Worm (Caenorhabditis elegans) whole organism, L4/young adult: Measurements from ENCODE around the gene skr-20.

Source experiments
- W03F9.2 ChIP-seq: fragments of 150-350 bp; optimal IDR thresholded peaks from 2 replicates; lab custom pipeline; 2014; ENCODE audit warnings: missing biosample characterization, missing genetic modification characterization
- dao-5 ChIP-seq: sonication (generic microtip); optimal IDR thresholded peaks from 2 replicates; lab custom pipeline; 2016; ENCODE audit warnings: missing genotype, missing genetic modification characterization, moderate library complexity, missing compliant biosample characterization
- him-1 ChIP-seq: sonication (generic microtip); optimal IDR thresholded peaks from 2 replicates; lab custom pipeline; 2016; ENCODE audit warnings: missing genotype, missing genetic modification reagents, missing genetic modification characterization, missing compliant biosample characterization

skr-20 gene

ce11 chrX:13210478-13210877 lies 12.9 kb downstream of the skr-20 start:
- TF ChIP-seq him-1 (tag; lab: Kevin White, UChicago) = peak; percentile 83
- TF ChIP-seq W03F9.2 (tag; lab: Kevin White, UChicago) = no peak
- TF ChIP-seq dao-5 = no peak

- TF ChIP-seq him-1 (tag; lab: Kevin White, UChicago) = no peak
- no peak for TF ChIP-seq W03F9.2 (tag; lab: Kevin White, UChicago)
- TF ChIP-seq dao-5 = no peak
Measured at ce11 chrX:13209026-13209425, 14.3 kb downstream of the skr-20 start.

- TF ChIP-seq dao-5 (no peak), him-1 (tag; lab: Kevin White, UChicago) (no peak), W03F9.2 (tag; lab: Kevin White, UChicago) (no peak)
Measured at ce11 chrX:13206911-13207310, 16.4 kb downstream of the skr-20 start.

- TF ChIP-seq him-1 (tag; lab: Kevin White, UChicago) (no peak), W03F9.2 (tag; lab: Kevin White, UChicago) (no peak), dao-5 (no peak)
Measured at ce11 chrX:13206011-13206410, 17.3 kb downstream of the skr-20 start.

- TF ChIP-seq dao-5 (no peak), him-1 (tag; lab: Kevin White, UChicago) (no peak), W03F9.2 (tag; lab: Kevin White, UChicago) (no peak)
Measured at ce11 chrX:13202312-13202711, 21.0 kb downstream of the skr-20 start.

- TF ChIP-seq dao-5 (no peak), W03F9.2 (tag; lab: Kevin White, UChicago) (no peak)
Measured at ce11 chrX:13201401-13201800, 21.9 kb downstream of the skr-20 start, which contains the start of gene unc-9. TSS of gene unc-9 (plus strand) at chrX:13201770.

ce11 chrX:13200312-13200711 lies 23.0 kb downstream of the skr-20 start:
- TF ChIP-seq dao-5 (no peak), him-1 (tag; lab: Kevin White, UChicago) (no peak), W03F9.2 (tag; lab: Kevin White, UChicago) (no peak)

- TF ChIP-seq W03F9.2 (tag; lab: Kevin White, UChicago) = no peak
- no peak for TF ChIP-seq him-1 (tag; lab: Kevin White, UChicago)
- TF ChIP-seq dao-5 = no peak
Measured at ce11 chrX:13198134-13198533, 25.2 kb downstream of the skr-20 start.

ce11 chrX:13190912-13191311 lies 32.4 kb downstream of the skr-20 start, which contains the start of gene gpa-6:
TSS of gene gpa-6 (plus strand) at chrX:13191212.
- no peak for TF ChIP-seq W03F9.2 (tag; lab: Kevin White, UChicago)
- TF ChIP-seq dao-5 = no peak
- TF ChIP-seq him-1 (tag; lab: Kevin White, UChicago) = no peak

ce11 chrX:13189861-13190260 lies 33.5 kb downstream of the skr-20 start, which contains the start of gene cwp-5:
TSS of gene cwp-5 (minus strand) at chrX:13189961.
- TF ChIP-seq him-1 (tag; lab: Kevin White, UChicago) (no peak), W03F9.2 (tag; lab: Kevin White, UChicago) (no peak), dao-5 (no peak)

- TF ChIP-seq dao-5 (no peak), him-1 (tag; lab: Kevin White, UChicago) (no peak), W03F9.2 (tag; lab: Kevin White, UChicago) (no peak)
Measured at ce11 chrX:13182012-13182411, 41.3 kb downstream of the skr-20 start.

ce11 chrX:13178347-13178746 lies 45.0 kb downstream of the skr-20 start, which contains the start of gene nlp-3:
TSS of gene nlp-3 (minus strand) at chrX:13178447.
- no peak for TF ChIP-seq dao-5
- TF ChIP-seq W03F9.2 (tag; lab: Kevin White, UChicago) = no peak
- TF ChIP-seq him-1 (tag; lab: Kevin White, UChicago) = no peak

- TF ChIP-seq him-1 (tag; lab: Kevin White, UChicago) (no peak), dao-5 (no peak), W03F9.2 (tag; lab: Kevin White, UChicago) (no peak)
Measured at ce11 chrX:13174437-13174836, 48.9 kb downstream of the skr-20 start.
